Worm (Caenorhabditis elegans) whole organism, young adult: ENCODE data around the gene F01D5.6.

Source experiments
- lir-1 ChIP-seq: fragments of 200-800 bp; sonication (Bioruptor generic); conservative IDR thresholded peaks from 2 replicates; pipeline ENCODE4 v1.3.6; 2022; ENCODE audit warnings: missing genetic modification reagents, missing genetic modification characterization, missing compliant biosample characterization
- ztf-18 ChIP-seq: sonication (generic microtip); optimal IDR thresholded peaks from 2 replicates; lab custom pipeline; 2016; ENCODE audit warnings: missing genotype, mild to moderate bottlenecking, missing genetic modification characterization, missing compliant biosample characterization

DNA sequence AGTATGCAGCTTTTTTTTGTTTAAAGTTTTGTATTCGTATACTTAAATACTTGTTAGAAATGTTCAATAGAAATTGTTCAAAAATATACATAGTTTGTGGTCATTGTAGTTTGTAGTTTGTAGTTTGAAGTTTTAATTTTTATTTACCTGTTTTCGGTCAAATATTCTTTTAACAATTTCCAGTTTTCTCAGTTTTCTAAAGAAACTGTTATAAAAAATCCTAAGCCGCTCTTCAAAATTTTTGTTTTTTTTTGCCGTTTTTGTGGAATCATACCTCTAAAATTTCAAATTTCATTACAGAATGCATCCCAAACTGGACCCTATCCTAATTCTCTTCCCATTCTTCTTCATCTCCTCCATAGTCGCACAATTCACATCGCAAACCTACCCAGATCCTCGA, at the start of gene F01D5.6:
- TF ChIP-seq ztf-18 (tag; lab: Kevin White, UChicago) (no peak), lir-1 (GFP tag; lab: Robert Waterston, UW) (no peak)
